Worm (Caenorhabditis elegans) whole organism, late embryonic: ENCODE data around the gene ttr-34.

ENCODE experiments used
- C08G9.2 ChIP-seq: sonication (generic microtip); optimal IDR thresholded peaks from 2 replicates; lab custom pipeline; 2016; ENCODE audit warnings: mild to moderate bottlenecking, missing genetic modification characterization, moderate library complexity, missing compliant biosample characterization
- K09A11.1 ChIP-seq: sonication (generic microtip); optimal IDR thresholded peaks from 2 replicates; lab custom pipeline; 2017; ENCODE audit warnings: antibody characterized with exemption, mild to moderate bottlenecking, missing genetic modification characterization, missing compliant biosample characterization; ENCODE audit not compliant: insufficient read depth
- T23F11.4 ChIP-seq: fragments of 200-800 bp; sonication (Bioruptor generic); optimal IDR thresholded peaks from 2 replicates; lab custom pipeline; 2018; ENCODE audit warnings: mild to moderate bottlenecking, missing genetic modification characterization, missing compliant biosample characterization
- ahr-1 ChIP-seq: sonication (generic microtip); optimal IDR thresholded peaks from 2 replicates; lab custom pipeline; 2016; ENCODE audit warnings: missing genetic modification characterization, missing compliant biosample characterization
- ceh-2 ChIP-seq: sonication (generic microtip); optimal IDR thresholded peaks from 2 replicates; lab custom pipeline; 2016; ENCODE audit warnings: missing genotype, missing genetic modification characterization, missing compliant biosample characterization
- ceh-22 ChIP-seq: sonication (generic microtip); optimal IDR thresholded peaks from 2 replicates; lab custom pipeline; 2017; ENCODE audit warnings: missing biosample characterization, missing genetic modification characterization
- ceh-34 ChIP-seq: sonication (generic microtip); optimal IDR thresholded peaks from 2 replicates; lab custom pipeline; 2016; ENCODE audit warnings: mild to moderate bottlenecking, missing genetic modification characterization, missing compliant biosample characterization
- che-1 ChIP-seq: sonication (generic microtip); optimal IDR thresholded peaks from 2 replicates; lab custom pipeline; 2016; ENCODE audit warnings: mild to moderate bottlenecking, missing genetic modification characterization, missing compliant biosample characterization
- dmd-4 ChIP-seq: sonication (generic microtip); optimal IDR thresholded peaks from 2 replicates; lab custom pipeline; 2016; ENCODE audit warnings: borderline replicate concordance, missing genetic modification characterization, missing compliant biosample characterization
- dve-1 ChIP-seq: sonication (generic microtip); optimal IDR thresholded peaks from 2 replicates; lab custom pipeline; 2017; ENCODE audit warnings: antibody characterized with exemption, mild to moderate bottlenecking, missing genetic modification characterization, missing compliant biosample characterization
- elt-2 ChIP-seq: sonication (generic microtip); optimal IDR thresholded peaks from 2 replicates; lab custom pipeline; 2016; ENCODE audit warnings: missing genetic modification reagents, missing genetic modification characterization, missing compliant biosample characterization
- ets-4 ChIP-seq: sonication (generic microtip); optimal IDR thresholded peaks from 2 replicates; lab custom pipeline; 2016; ENCODE audit warnings: missing genetic modification characterization, missing compliant biosample characterization
- eyg-1 ChIP-seq: sonication (generic microtip); optimal IDR thresholded peaks from 2 replicates; lab custom pipeline; 2016; ENCODE audit warnings: missing genotype, missing genetic modification characterization, missing compliant biosample characterization
- fax-1 ChIP-seq: sonication (generic microtip); optimal IDR thresholded peaks from 2 replicates; lab custom pipeline; 2016; ENCODE audit warnings: missing genotype, missing genetic modification characterization, missing compliant biosample characterization
- hlh-13 ChIP-seq: fragments of 200-800 bp; sonication (Bioruptor generic); optimal IDR thresholded peaks from 2 replicates; lab custom pipeline; 2018; ENCODE audit warnings: mild to moderate bottlenecking, missing genetic modification characterization, missing compliant biosample characterization
- hlh-15 ChIP-seq: sonication (generic microtip); optimal IDR thresholded peaks from 2 replicates; lab custom pipeline; 2016; ENCODE audit warnings: missing genetic modification characterization, missing compliant biosample characterization
- hlh-30 ChIP-seq: sonication (generic microtip); optimal IDR thresholded peaks from 2 replicates; lab custom pipeline; 2017; ENCODE audit warnings: antibody characterized with exemption, missing genetic modification characterization, missing compliant biosample characterization; ENCODE audit not compliant: insufficient read depth
- lin-11 ChIP-seq: fragments of 200-800 bp; sonication (Bioruptor generic); optimal IDR thresholded peaks from 2 replicates; lab custom pipeline; 2018; ENCODE audit warnings: mild to moderate bottlenecking, missing genetic modification characterization, missing compliant biosample characterization
- madf-2 ChIP-seq: sonication (generic microtip); optimal IDR thresholded peaks from 2 replicates; lab custom pipeline; 2017; ENCODE audit warnings: missing genetic modification characterization, missing compliant biosample characterization
- nfya-1 ChIP-seq: sonication (generic microtip); optimal IDR thresholded peaks from 2 replicates; lab custom pipeline; 2017; ENCODE audit warnings: missing genetic modification characterization, mild to moderate bottlenecking, missing compliant biosample characterization, antibody characterized with exemption, moderate library complexity
- odd-2 ChIP-seq: sonication (generic microtip); optimal IDR thresholded peaks from 2 replicates; lab custom pipeline; 2017; ENCODE audit warnings: antibody characterized with exemption, mild to moderate bottlenecking, missing genetic modification characterization, missing compliant biosample characterization
- pag-3 ChIP-seq: sonication (generic microtip); optimal IDR thresholded peaks from 2 replicates; lab custom pipeline; 2016; ENCODE audit warnings: missing compliant biosample characterization, missing genetic modification characterization, borderline replicate concordance
- pha-4 ChIP-seq: fragments of 150-350 bp; optimal IDR thresholded peaks from 2 replicates; lab custom pipeline; 2018; ENCODE audit warnings: missing biosample characterization, missing genetic modification reagents, missing genetic modification characterization
- pqm-1 ChIP-seq: sonication (generic microtip); optimal IDR thresholded peaks from 2 replicates; lab custom pipeline; 2016; ENCODE audit warnings: missing genetic modification characterization, missing compliant biosample characterization
- pros-1 ChIP-seq: fragments of 150-350 bp; optimal IDR thresholded peaks from 2 replicates; lab custom pipeline; 2014; ENCODE audit warnings: missing biosample characterization, missing genetic modification reagents, missing genetic modification characterization
- ref-2 ChIP-seq: sonication (generic microtip); optimal IDR thresholded peaks from 2 replicates; lab custom pipeline; 2016; ENCODE audit warnings: missing genetic modification characterization, missing compliant biosample characterization
- rnt-1 ChIP-seq: sonication (generic microtip); optimal IDR thresholded peaks from 2 replicates; lab custom pipeline; 2016; ENCODE audit warnings: missing genetic modification characterization, missing compliant biosample characterization
- sdc-2 ChIP-seq: sonication (generic microtip); optimal IDR thresholded peaks from 2 replicates; lab custom pipeline; 2016; ENCODE audit warnings: missing genotype, missing genetic modification characterization, missing compliant biosample characterization
- sox-2 ChIP-seq: fragments of 200-800 bp; sonication (Bioruptor generic); IDR thresholded peaks from 2 replicates; pipeline ENCODE4 v1.3.6; 2022; ENCODE audit warnings: missing genetic modification reagents, missing genetic modification characterization, missing compliant biosample characterization
- sox-4 ChIP-seq: sonication (generic microtip); optimal IDR thresholded peaks from 2 replicates; lab custom pipeline; 2017; ENCODE audit warnings: mild to moderate bottlenecking, missing genetic modification characterization, inconsistent platforms, missing compliant biosample characterization
- syd-9 ChIP-seq: sonication (generic microtip); optimal IDR thresholded peaks from 2 replicates; lab custom pipeline; 2016; ENCODE audit warnings: mild to moderate bottlenecking, missing genetic modification characterization, moderate library complexity, missing compliant biosample characterization
- tbx-2 ChIP-seq: sonication (generic microtip); optimal IDR thresholded peaks from 2 replicates; lab custom pipeline; 2016; ENCODE audit warnings: missing genetic modification characterization, missing compliant biosample characterization
- tbx-7 ChIP-seq: sonication (generic microtip); optimal IDR thresholded peaks from 2 replicates; lab custom pipeline; 2016; ENCODE audit warnings: missing genotype, missing genetic modification characterization, missing compliant biosample characterization
- ttx-3 ChIP-seq: sonication (generic microtip); optimal IDR thresholded peaks from 2 replicates; lab custom pipeline; 2016; ENCODE audit warnings: missing genetic modification reagents, missing genetic modification characterization, missing compliant biosample characterization
- unc-3 ChIP-seq, 2 experiments: fragments of 200-800 bp in 1 of 2; sonication (Bioruptor generic) in 1 of 2; sonication (generic microtip) in 1 of 2; conservative IDR thresholded peaks in 1 of 2; optimal IDR thresholded peaks in 1 of 2; 2 replicates each; pipeline versions ENCODE4 v1.3.6 to Lab custom; 2016 to 2022; ENCODE audit warnings: missing compliant biosample characterization in 2 of 2, missing genetic modification characterization in 2 of 2, missing genetic modification reagents in 1 of 2
- unc-55 ChIP-seq: sonication (generic microtip); optimal IDR thresholded peaks from 2 replicates; lab custom pipeline; 2017; ENCODE audit warnings: missing biosample characterization, missing genetic modification reagents, missing genetic modification characterization
- zip-5 ChIP-seq: sonication (generic microtip); optimal IDR thresholded peaks from 2 replicates; lab custom pipeline; 2016; ENCODE audit warnings: missing genetic modification characterization, missing compliant biosample characterization

Gene ttr-34

DNA sequence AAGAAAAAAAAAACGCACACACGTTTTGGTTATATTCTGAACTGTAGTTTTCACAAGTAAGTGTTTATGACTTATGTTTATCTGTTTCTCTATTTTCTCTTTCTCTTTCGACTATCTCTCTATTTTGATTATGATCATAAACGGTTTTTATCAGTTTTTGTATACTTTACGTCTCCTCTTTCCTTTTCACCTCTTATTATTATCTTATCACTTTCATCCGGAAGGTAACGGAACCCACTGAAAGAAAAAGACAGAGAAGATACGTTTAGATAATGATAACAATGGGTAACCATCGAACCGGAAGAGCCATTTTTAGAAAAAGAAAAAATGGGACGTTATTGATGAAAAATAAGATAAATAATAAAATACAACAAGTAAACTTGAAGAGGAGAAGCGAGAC, 26.1 kb downstream of the ttr-34 start:
- TF ChIP-seq hlh-30 (tag; lab: Kevin White, UChicago) = no peak
- no peak for TF ChIP-seq tbx-7 (tag; lab: Kevin White, UChicago)
- TF ChIP-seq ceh-22 (tag; lab: Kevin White, UChicago) = no peak
- peak; percentile 0 for TF ChIP-seq dve-1
- peak; percentile 14 for TF ChIP-seq pqm-1 (tag; lab: Kevin White, UChicago)
- peak; percentile 97 for TF ChIP-seq elt-2 (tag; lab: Kevin White, UChicago)
- no peak for TF ChIP-seq ahr-1

DNA sequence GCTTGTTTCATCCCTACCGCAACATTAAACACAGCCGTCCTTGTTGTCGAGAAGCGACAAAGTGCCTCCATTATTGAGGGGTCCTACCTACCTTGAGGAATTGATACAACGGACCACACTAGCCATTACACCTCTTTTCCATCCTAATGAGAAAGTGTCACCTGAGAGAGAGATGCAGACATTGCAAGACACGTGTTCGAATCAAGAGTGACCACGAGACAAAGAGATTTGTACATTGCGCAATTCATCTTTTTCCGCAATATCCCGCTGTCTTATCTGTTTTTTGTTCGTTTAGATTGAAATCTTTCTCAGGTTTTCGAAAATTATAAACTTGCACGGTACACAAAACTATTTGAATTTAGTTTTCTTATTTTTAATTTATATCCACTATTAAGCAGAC, 29.5 kb downstream of the ttr-34 start:
- TF ChIP-seq nfya-1 (peak; percentile 29), madf-2 (tag; lab: Kevin White, UChicago) (no peak), C08G9.2 (tag; lab: Kevin White, UChicago) (no peak), zip-5 (tag; lab: Kevin White, UChicago) (no peak), tbx-2 (tag; lab: Kevin White, UChicago) (peak; percentile 54), pha-4 (no peak), pag-3 (tag; lab: Kevin White, UChicago) (no peak), unc-3 (GFP tag; conservative IDR thresholded peaks at IDR 0.05; lab: Robert Waterston, UW) (no peak), unc-3 (tag; optimal IDR thresholded peaks at IDR 0.05; lab: Kevin White, UChicago) (no peak), K09A11.1 (tag; lab: Kevin White, UChicago) (no peak), syd-9 (tag; lab: Kevin White, UChicago) (no peak), ref-2 (tag; lab: Kevin White, UChicago) (peak; percentile 68), ceh-34 (tag; lab: Kevin White, UChicago) (peak; percentile 42), unc-55 (GFP tag; lab: Kevin White, UChicago) (peak; percentile 83), elt-2 (tag; lab: Kevin White, UChicago) (peak; percentile 34), hlh-30 (tag; lab: Kevin White, UChicago) (peak; percentile 92), ttx-3 (no peak), odd-2 (tag; lab: Kevin White, UChicago) (no peak), rnt-1 (tag; lab: Kevin White, UChicago) (peak; percentile 72), sox-2 (GFP tag; lab: Robert Waterston, UW) (no peak), tbx-7 (tag; lab: Kevin White, UChicago) (no peak)

DNA sequence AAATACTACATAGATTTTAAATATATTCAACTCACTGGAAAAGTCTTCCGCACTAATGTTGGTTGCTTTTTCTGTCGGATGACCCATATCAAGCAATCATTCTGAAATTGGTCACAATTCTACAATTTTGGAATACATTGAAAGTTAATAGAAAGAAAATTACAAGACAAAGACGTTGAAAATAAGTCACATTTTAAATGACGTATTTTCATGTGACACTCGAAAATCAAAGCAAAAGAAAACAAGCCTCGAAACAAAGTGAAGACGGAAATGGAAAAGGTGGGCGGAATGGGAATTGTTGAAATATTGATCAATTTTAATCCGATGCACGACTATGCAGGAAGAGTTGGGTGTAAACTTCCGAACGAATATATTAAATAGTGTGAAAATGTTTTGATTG, 30.4 kb downstream of the ttr-34 start, which contains the start of gene mob-2:
Gene mob-2, minus strand, starts transcription at position 101 of the 400 bp plus-strand sequence.
- no peak for TF ChIP-seq hlh-15
- TF ChIP-seq eyg-1 (tag; lab: Kevin White, UChicago) = no peak
- no peak for TF ChIP-seq odd-2 (tag; lab: Kevin White, UChicago)
- no peak for TF ChIP-seq T23F11.4 (GFP tag; lab: Kevin White, UChicago)
- TF ChIP-seq che-1 (tag; lab: Kevin White, UChicago) = no peak
- no peak for TF ChIP-seq unc-3 (GFP tag; conservative IDR thresholded peaks at IDR 0.05; lab: Robert Waterston, UW)
- TF ChIP-seq unc-3 (tag; optimal IDR thresholded peaks at IDR 0.05; lab: Kevin White, UChicago) = no peak
- TF ChIP-seq lin-11 (tag; lab: Kevin White, UChicago) = no peak
- TF ChIP-seq sox-4 (tag; lab: Kevin White, UChicago) = no peak
- TF ChIP-seq pros-1 (tag; lab: Kevin White, UChicago) = no peak
- TF ChIP-seq hlh-30 (tag; lab: Kevin White, UChicago) = no peak
- no peak for TF ChIP-seq fax-1 (tag; lab: Kevin White, UChicago)
- no peak for TF ChIP-seq ceh-2 (tag; lab: Kevin White, UChicago)
- no peak for TF ChIP-seq sdc-2
- TF ChIP-seq ets-4 (tag; lab: Kevin White, UChicago) = no peak
- TF ChIP-seq dmd-4 (tag; lab: Kevin White, UChicago) = no peak
- TF ChIP-seq hlh-13 (GFP tag; lab: Kevin White, UChicago) = no peak
